Fruit fly (Drosophila melanogaster) whole organism, pupa: ENCODE measurements around the gene Sfp65A.

Experiments
- CG10348 ChIP-seq: fragments of 200-800 bp; sonication (Bioruptor generic); IDR thresholded peaks from 2 replicates; pipeline ENCODE4 v1.3.6; 2022; ENCODE audit warnings: missing biosample characterization, missing genetic modification characterization
- CG12605 ChIP-seq: fragments of 200-800 bp; sonication (Bioruptor generic); IDR thresholded peaks from 2 replicates; pipeline ENCODE4 v1.3.6; 2022; ENCODE audit warnings: missing biosample characterization, missing genetic modification characterization
- CG13204 ChIP-seq: fragments of 200-800 bp; sonication (Bioruptor generic); optimal IDR thresholded peaks from 2 replicates; lab custom pipeline; 2018; ENCODE audit warnings: missing biosample characterization, mild to moderate bottlenecking, missing genetic modification characterization, moderate library complexity
- CG14655 ChIP-seq: fragments of 200-800 bp; sonication (Bioruptor generic); optimal IDR thresholded peaks from 3 replicates; lab custom pipeline; 2017; ENCODE audit warnings: mild to moderate bottlenecking, missing biosample characterization, missing genetic modification reagents, missing genetic modification characterization
- CG15710 ChIP-seq: fragments of 200-800 bp; sonication (Bioruptor generic); optimal IDR thresholded peaks from 2 replicates; lab custom pipeline; 2018; ENCODE audit warnings: missing biosample characterization, mild to moderate bottlenecking, missing genetic modification characterization, moderate library complexity
- CG17806 ChIP-seq: fragments of 200-800 bp; sonication (Bioruptor generic); optimal IDR thresholded peaks from 2 replicates; lab custom pipeline; 2018; ENCODE audit warnings: missing biosample characterization, mild to moderate bottlenecking, missing genetic modification characterization, moderate library complexity
- CG32121 ChIP-seq: fragments of 200-800 bp; sonication (Bioruptor generic); IDR thresholded peaks from 2 replicates; pipeline ENCODE4 v1.3.6; 2022; ENCODE audit warnings: missing biosample characterization, missing genetic modification characterization
- CG34367 ChIP-seq: fragments of 200-800 bp; sonication (Bioruptor generic); optimal IDR thresholded peaks from 2 replicates; lab custom pipeline; 2018; ENCODE audit warnings: missing biosample characterization, mild to moderate bottlenecking, missing genetic modification characterization
- CG4496 ChIP-seq: fragments of 200-800 bp; sonication (Bioruptor generic); IDR thresholded peaks from 3 replicates; pipeline ENCODE4 v1.3.6; 2022; ENCODE audit warnings: missing biosample characterization, missing genetic modification characterization
- CG8159 ChIP-seq: fragments of 200-800 bp; sonication (Bioruptor generic); optimal IDR thresholded peaks from 3 replicates; lab custom pipeline; 2018; ENCODE audit warnings: missing biosample characterization, mild to moderate bottlenecking, missing genetic modification characterization, moderate library complexity
- CG8301 ChIP-seq: fragments of 200-800 bp; sonication (Bioruptor generic); optimal IDR thresholded peaks from 2 replicates; lab custom pipeline; 2018; ENCODE audit warnings: missing biosample characterization, mild to moderate bottlenecking, missing genetic modification characterization
- CG9948 ChIP-seq: fragments of 200-800 bp; sonication (Bioruptor generic); optimal IDR thresholded peaks from 2 replicates; lab custom pipeline; 2018; ENCODE audit warnings: missing biosample characterization, mild to moderate bottlenecking, missing genetic modification characterization, moderate library complexity
- D1 ChIP-seq: fragments of 200-800 bp; sonication (Bioruptor generic); optimal IDR thresholded peaks from 2 replicates; lab custom pipeline; 2018; ENCODE audit warnings: missing biosample characterization, mild to moderate bottlenecking, missing genetic modification characterization, moderate library complexity
- EcR ChIP-seq: fragments of 200-800 bp; sonication (Bioruptor generic); optimal IDR thresholded peaks from 3 replicates; lab custom pipeline; 2019; ENCODE audit warnings: missing biosample characterization, missing genetic modification characterization, mild to moderate bottlenecking, moderate library complexity, missing genetic modification reagents
- Ets98B ChIP-seq: fragments of 200-800 bp; sonication (Bioruptor generic); IDR thresholded peaks from 2 replicates; pipeline ENCODE4 v1.3.6; 2022; ENCODE audit warnings: missing biosample characterization, missing genetic modification characterization
- Pif1A ChIP-seq: fragments of 200-800 bp; sonication (Bioruptor generic); optimal IDR thresholded peaks from 3 replicates; lab custom pipeline; 2016; ENCODE audit warnings: missing biosample characterization, missing genetic modification characterization
- Pif1B ChIP-seq: fragments of 200-800 bp; sonication (Bioruptor generic); optimal IDR thresholded peaks from 3 replicates; lab custom pipeline; 2016; ENCODE audit warnings: missing biosample characterization, missing genetic modification characterization
- Snoo ChIP-seq: fragments of 200-800 bp; sonication (Bioruptor generic); optimal IDR thresholded peaks from 3 replicates; lab custom pipeline; 2017; ENCODE audit warnings: missing biosample characterization, mild to moderate bottlenecking, missing genetic modification characterization, inconsistent platforms
- fd96Ca ChIP-seq: fragments of 200-800 bp; sonication (Bioruptor generic); IDR thresholded peaks from 3 replicates; pipeline ENCODE4 v1.3.6; 2022; ENCODE audit warnings: missing biosample characterization, missing genetic modification characterization
- gl ChIP-seq: fragments of 200-800 bp; sonication (Bioruptor generic); optimal IDR thresholded peaks from 2 replicates; lab custom pipeline; 2018; ENCODE audit warnings: missing biosample characterization, mild to moderate bottlenecking, missing genetic modification characterization
- rn ChIP-seq: fragments of 200-800 bp; sonication (Bioruptor generic); IDR thresholded peaks from 2 replicates; pipeline ENCODE4 v1.3.6; 2022; ENCODE audit warnings: missing biosample characterization, missing genetic modification characterization

Gene Sfp65A

dm6 chr3L:6366629-6367028 lies 16.6 kb downstream of the Sfp65A start:
- TF ChIP-seq rn (GFP tag; lab: Robert Waterston, UW) (no peak), CG8159 (tag; lab: Kevin White, UChicago) (peak; percentile 74), CG9948 (peak; percentile 44), CG17806 (tag; lab: Kevin White, UChicago) (peak; percentile 64), fd96Ca (GFP tag; lab: Robert Waterston, UW) (no peak), CG15710 (tag; lab: Kevin White, UChicago) (peak; percentile 19), CG14655 (peak; percentile 52), D1 (tag; lab: Kevin White, UChicago) (peak; percentile 7)

- TF ChIP-seq CG8159 (tag; lab: Kevin White, UChicago) (peak; percentile 20), Snoo (tag; lab: Kevin White, UChicago) (peak; percentile 59), CG9948 (peak; percentile 15), rn (GFP tag; lab: Robert Waterston, UW) (no peak), CG15710 (tag; lab: Kevin White, UChicago) (no peak), fd96Ca (GFP tag; lab: Robert Waterston, UW) (no peak), CG14655 (peak; percentile 33)
Observed at dm6 chr3L:6369638-6370195, 19.6 kb downstream of the Sfp65A start.

dm6 chr3L:6371406-6371805 lies 21.3 kb downstream of the Sfp65A start:
- TF ChIP-seq D1 (tag; lab: Kevin White, UChicago), result no peak
- no peak for TF ChIP-seq CG32121 (GFP tag; lab: Robert Waterston, UW)
- 0 out of 2 replicates have a peak, but pooled peaks have one; percentile 31 for TF ChIP-seq CG12605 (GFP tag; lab: Robert Waterston, UW)
- TF ChIP-seq gl (tag; lab: Kevin White, UChicago), result peak; percentile 50
- no peak for TF ChIP-seq CG13204 (GFP tag; lab: Kevin White, UChicago)
- TF ChIP-seq rn (GFP tag; lab: Robert Waterston, UW), result no peak
- TF ChIP-seq CG4496, result peak; percentile 56; the same call in 2 of the 3 replicates
- peak; percentile 6 for TF ChIP-seq Pif1B (GFP tag; lab: Kevin White, UChicago)
- 0 out of 2 replicates have a peak, but pooled peaks have one; percentile 23 for TF ChIP-seq Ets98B
- TF ChIP-seq CG34367, result no peak
- peak; percentile 44 for TF ChIP-seq Pif1A (GFP tag; lab: Kevin White, UChicago)
- TF ChIP-seq CG8159 (tag; lab: Kevin White, UChicago), result peak; percentile 84
- TF ChIP-seq CG8301 (tag; lab: Kevin White, UChicago), result peak; percentile 49
- no peak for TF ChIP-seq CG10348 (GFP tag; lab: Robert Waterston, UW)
- peak; percentile 81 for TF ChIP-seq CG17806 (tag; lab: Kevin White, UChicago)
- no peak for TF ChIP-seq EcR
- TF ChIP-seq CG9948, result peak; percentile 76
- TF ChIP-seq Snoo (tag; lab: Kevin White, UChicago), result peak; percentile 5
- TF ChIP-seq CG15710 (tag; lab: Kevin White, UChicago), result peak; percentile 81
- TF ChIP-seq CG14655, result peak; percentile 67
- TF ChIP-seq fd96Ca (GFP tag; lab: Robert Waterston, UW), result 0 out of 3 replicates have a peak, but pooled peaks have one; percentile 27
- TF ChIP-seq, all 21 proteins: peak for 14

- TF ChIP-seq Snoo (tag; lab: Kevin White, UChicago) (no peak), CG13204 (GFP tag; lab: Kevin White, UChicago) (no peak), CG10348 (GFP tag; lab: Robert Waterston, UW) (no peak), CG8159 (tag; lab: Kevin White, UChicago) (no peak), D1 (tag; lab: Kevin White, UChicago) (no peak), fd96Ca (GFP tag; lab: Robert Waterston, UW) (no peak), Ets98B (no peak), CG14655 (no peak), Pif1B (GFP tag; lab: Kevin White, UChicago) (no peak), CG17806 (tag; lab: Kevin White, UChicago) (no peak), CG15710 (tag; lab: Kevin White, UChicago) (no peak)
Observed at dm6 chr3L:6387754-6388153, 37.7 kb downstream of the Sfp65A start.

dm6 chr3L:6391354-6391753 lies 41.3 kb downstream of the Sfp65A start:
- peak; percentile 9 for TF ChIP-seq CG34367
- TF ChIP-seq gl (tag; lab: Kevin White, UChicago), result peak; percentile 48
- TF ChIP-seq D1 (tag; lab: Kevin White, UChicago), result peak; percentile 46
- TF ChIP-seq CG17806 (tag; lab: Kevin White, UChicago), result peak; percentile 80
- peak; percentile 77 for TF ChIP-seq CG15710 (tag; lab: Kevin White, UChicago)
- no peak for TF ChIP-seq rn (GFP tag; lab: Robert Waterston, UW)
- no peak for TF ChIP-seq CG8301 (tag; lab: Kevin White, UChicago)
- peak; percentile 39 for TF ChIP-seq CG14655
- no peak for TF ChIP-seq CG32121 (GFP tag; lab: Robert Waterston, UW)
- TF ChIP-seq CG8159 (tag; lab: Kevin White, UChicago), result peak; percentile 85
- TF ChIP-seq CG9948, result peak; percentile 75
- no peak for TF ChIP-seq CG13204 (GFP tag; lab: Kevin White, UChicago)
- no peak for TF ChIP-seq Ets98B
- TF ChIP-seq, all 21 proteins: peak for 8

- TF ChIP-seq CG8159 (tag; lab: Kevin White, UChicago) (peak; percentile 97), CG12605 (GFP tag; lab: Robert Waterston, UW) (peak; percentile 69), EcR (no peak), Pif1B (GFP tag; lab: Kevin White, UChicago) (peak; percentile 81), CG32121 (GFP tag; lab: Robert Waterston, UW) (no peak), Ets98B (peak; percentile 30; the same call in 1 of the 2 replicates), Pif1A (GFP tag; lab: Kevin White, UChicago) (peak; percentile 80), CG4496 (peak; percentile 68; the same call in 2 of the 3 replicates), CG17806 (tag; lab: Kevin White, UChicago) (peak; percentile 94), CG34367 (peak; percentile 84), CG13204 (GFP tag; lab: Kevin White, UChicago) (peak; percentile 74), gl (tag; lab: Kevin White, UChicago) (peak; percentile 90), CG10348 (GFP tag; lab: Robert Waterston, UW) (no peak), D1 (tag; lab: Kevin White, UChicago) (peak; percentile 85), Snoo (tag; lab: Kevin White, UChicago) (peak; percentile 75), CG8301 (tag; lab: Kevin White, UChicago) (peak; percentile 79), rn (GFP tag; lab: Robert Waterston, UW) (no peak), CG14655 (peak; percentile 85), fd96Ca (GFP tag; lab: Robert Waterston, UW) (peak; percentile 54; the same call in 2 of the 3 replicates), CG15710 (tag; lab: Kevin White, UChicago) (peak; percentile 95), CG9948 (peak; percentile 92)
Observed at dm6 chr3L:6392443-6392842, 42.4 kb downstream of the Sfp65A start.
